Fruit fly (Drosophila melanogaster): ENCODE data around the gene Vha100-4.

The Vha100-4 gene

DNA sequence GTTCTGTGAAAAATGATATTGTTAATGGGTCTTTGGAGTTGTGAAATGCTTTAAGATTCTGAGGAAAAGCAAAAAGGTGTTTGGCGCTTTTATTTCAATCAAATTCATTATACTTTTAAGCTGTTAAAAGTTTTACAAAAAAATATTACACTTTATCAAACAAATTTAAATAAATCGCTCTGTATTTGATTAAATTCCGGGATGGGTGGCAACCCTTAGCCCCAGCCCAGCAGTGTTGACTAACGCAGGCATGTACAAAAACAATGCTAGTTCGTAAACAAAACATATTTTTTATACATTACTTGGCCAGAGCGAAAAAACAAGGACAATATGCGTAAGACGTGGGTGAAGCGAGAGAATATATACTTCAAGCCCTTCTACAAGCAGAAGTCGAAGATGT lies 15.1 kb upstream of the Vha100-4 start, which contains the start of gene CG7685 (continued):
- peak; percentile 51 for TF ChIP-seq tx (GFP tag; optimal IDR thresholded peaks at IDR 0.05)
- TF ChIP-seq CG4424 (GFP tag; optimal IDR thresholded peaks at IDR 0.05) = peak; percentile 55
- no peak for TF ChIP-seq sr (GFP tag; IDR thresholded peaks at IDR 0.05)
- TF ChIP-seq CG17186 (GFP tag; optimal IDR thresholded peaks at IDR 0.05) = peak; percentile 9
- peak; percentile 18 for TF ChIP-seq Asciz (GFP tag; optimal IDR thresholded peaks at IDR 0.05)
- no peak for TF ChIP-seq Trl (optimal IDR thresholded peaks at IDR 0.05)
- TF ChIP-seq Trl (GFP tag; optimal IDR thresholded peaks at IDR 0.05) = peak; percentile 72
- no peak for TF ChIP-seq CG1832 (GFP tag; optimal IDR thresholded peaks at IDR 0.05)
- peak; percentile 65 for TF ChIP-seq CG8290 (GFP tag; optimal IDR thresholded peaks at IDR 0.05)
- peak in 1 of 2 experiments; percentile 81 for TF ChIP-seq CG8290 (tag; optimal IDR thresholded peaks at IDR 0.05)
- no peak; the same call in 1 of the 2 replicates for TF ChIP-seq Ada2b (GFP tag; IDR thresholded peaks at IDR 0.05)
- TF ChIP-seq schlank (tag; optimal IDR thresholded peaks at IDR 0.05) = peak; percentile 34
- TF ChIP-seq Ptx1 (GFP tag; IDR thresholded peaks at IDR 0.05) = peak; percentile 44
- peak; percentile 63 for TF ChIP-seq Myb (GFP tag; optimal IDR thresholded peaks at IDR 0.05)
- no peak for TF ChIP-seq CG7963 (GFP tag; IDR thresholded peaks at IDR 0.05; ENCODE audit: partially characterized antibody)
- peak; percentile 55 for TF ChIP-seq Chrac-16 (GFP tag; optimal IDR thresholded peaks at IDR 0.05)
- TF ChIP-seq CG8924 (tag; optimal IDR thresholded peaks at IDR 0.05) = peak; percentile 75
- TF ChIP-seq CG7745 (tag; optimal IDR thresholded peaks at IDR 0.05) = no peak
- no peak for TF ChIP-seq chinmo (GFP tag; IDR thresholded peaks at IDR 0.05; ENCODE audit: partially characterized antibody)
- TF ChIP-seq Bdp1 (GFP tag; optimal IDR thresholded peaks at IDR 0.05) = peak; percentile 21
- TF ChIP-seq Sox102F (GFP tag; optimal IDR thresholded peaks at IDR 0.05) = peak; percentile 51
- TF ChIP-seq B-H1 (GFP tag; IDR thresholded peaks at IDR 0.05) = no peak; the same call in 2 of the 3 replicates
- peak; percentile 55 for TF ChIP-seq fu2 (GFP tag; optimal IDR thresholded peaks at IDR 0.05)
- TF ChIP-seq trem (tag; optimal IDR thresholded peaks at IDR 0.05) = peak; percentile 63
- peak; percentile 62 for TF ChIP-seq pzg (GFP tag; optimal IDR thresholded peaks at IDR 0.05)
- peak; percentile 58 for TF ChIP-seq D19A (tag; optimal IDR thresholded peaks at IDR 0.05)
- peak; percentile 43 for TF ChIP-seq Scr (GFP tag; IDR thresholded peaks at IDR 0.05; ENCODE audit: partially characterized antibody)
- TF ChIP-seq ind (GFP tag; optimal IDR thresholded peaks at IDR 0.05) = peak; percentile 52
- no peak for TF ChIP-seq Neu2 (GFP tag; optimal IDR thresholded peaks at IDR 0.05; ENCODE audit: borderline replicate concordance)
- TF ChIP-seq Jarid2 (GFP tag; optimal IDR thresholded peaks at IDR 0.05) = no peak
- TF ChIP-seq nmo (GFP tag; optimal IDR thresholded peaks at IDR 0.05) = peak; percentile 45
- TF ChIP-seq aop (GFP tag; IDR thresholded peaks at IDR 0.05) = no peak
- peak; percentile 30 for TF ChIP-seq dmrt11E (tag; optimal IDR thresholded peaks at IDR 0.05)
- peak; percentile 35; the same call in 1 of the 2 replicates for TF ChIP-seq Bgb (GFP tag; IDR thresholded peaks at IDR 0.05; ENCODE audit: partially characterized antibody)
- TF ChIP-seq TFAM (GFP tag; optimal IDR thresholded peaks at IDR 0.05) = no peak
- peak; percentile 20 for TF ChIP-seq pnt (GFP tag; optimal IDR thresholded peaks at IDR 0.05)
- TF ChIP-seq CG2116 (GFP tag; optimal IDR thresholded peaks at IDR 0.05) = peak; percentile 58
- TF ChIP-seq nau (GFP tag; optimal IDR thresholded peaks at IDR 0.05) = peak; percentile 51
- peak; percentile 74 for TF ChIP-seq Meics (GFP tag; optimal IDR thresholded peaks at IDR 0.05)
- TF ChIP-seq Nf-YA (GFP tag; IDR thresholded peaks at IDR 0.05) = no peak
- TF ChIP-seq ap (GFP tag; IDR thresholded peaks at IDR 0.05) = no peak
- TF ChIP-seq ara (GFP tag; IDR thresholded peaks at IDR 0.05) = peak; percentile 51; the same call in 1 of the 2 replicates
- TF ChIP-seq Side (GFP tag; optimal IDR thresholded peaks at IDR 0.05) = peak; percentile 62
- peak; percentile 72 for TF ChIP-seq Fer3 (tag; optimal IDR thresholded peaks at IDR 0.05)
- TF ChIP-seq wdn (GFP tag; IDR thresholded peaks at IDR 0.05) = no peak
- peak; percentile 40 for TF ChIP-seq cwo (GFP tag; optimal IDR thresholded peaks at IDR 0.05)
- no peak for TF ChIP-seq Kr (GFP tag; optimal IDR thresholded peaks at IDR 0.05)
- TF ChIP-seq CG13287 (GFP tag; IDR thresholded peaks at IDR 0.05; ENCODE audit: partially characterized antibody) = peak; percentile 55
- TF ChIP-seq CG9797 (GFP tag; optimal IDR thresholded peaks at IDR 0.05) = no peak
- peak; percentile 83 for TF ChIP-seq E2f2 (GFP tag; IDR thresholded peaks at IDR 0.05)
- peak; percentile 14 for TF ChIP-seq CG31365 (tag; optimal IDR thresholded peaks at IDR 0.05)

All from whole organism, embryonic.